Worm (Caenorhabditis elegans) whole organism, L4 larva: ENCODE measurements around the gene rfc-3.
A peak's percentile ranks its signal among the peaks of the same experiment; 100 is the strongest.

ENCODE experiments used
- F10B5.3 ChIP-seq: sonication (generic microtip); optimal IDR thresholded peaks from 2 replicates; lab custom pipeline; 2016; ENCODE audit warnings: mild to moderate bottlenecking, missing genetic modification characterization, missing compliant biosample characterization
- Y105C5A.15 ChIP-seq: fragments of 200-800 bp; sonication (Bioruptor generic); IDR thresholded peaks from 2 replicates; pipeline ENCODE4 v1.3.6; 2022; ENCODE audit warnings: missing genetic modification characterization, missing compliant biosample characterization
- Y48G9A.11 ChIP-seq: fragments of 200-800 bp; sonication (Bioruptor generic); IDR thresholded peaks from 2 replicates; pipeline ENCODE4 v1.3.6; 2022; ENCODE audit warnings: missing genetic modification reagents, missing genetic modification characterization, missing compliant biosample characterization
- ZK546.5 ChIP-seq, 2 experiments: sonication (generic microtip); optimal IDR thresholded peaks; 2 replicates each; lab custom pipeline; 2017; ENCODE audit warnings: missing biosample characterization in 2 of 2, missing genetic modification characterization in 2 of 2
- aha-1 ChIP-seq: fragments of 150-350 bp; peaks from one replicate; lab custom pipeline; 2014; ENCODE audit warnings: missing biosample characterization, missing genetic modification characterization
- aly-2 ChIP-seq: sonication (generic microtip); optimal IDR thresholded peaks from 2 replicates; lab custom pipeline; 2018; ENCODE audit warnings: missing biosample characterization, missing genetic modification characterization
- ama-1 ChIP-seq: fragments of 150-350 bp; optimal IDR thresholded peaks from 2 replicates; lab custom pipeline; 2014; ENCODE audit warnings: inconsistent platforms, mixed read lengths
- attf-4 ChIP-seq: sonication (generic microtip); optimal IDR thresholded peaks from 3 replicates; lab custom pipeline; 2017; ENCODE audit warnings: missing biosample characterization, missing genetic modification characterization
- ces-1 ChIP-seq: fragments of 150-350 bp; sonication (generic microtip); optimal IDR thresholded peaks from 4 replicates; lab custom pipeline; 2014; ENCODE audit warnings: missing biosample characterization, missing genetic modification reagents, missing genetic modification characterization
- cey-2 ChIP-seq: sonication (generic microtip); optimal IDR thresholded peaks from 3 replicates; lab custom pipeline; 2017; ENCODE audit warnings: missing genetic modification characterization, mild to moderate bottlenecking, missing compliant biosample characterization, antibody characterized with exemption, borderline replicate concordance; ENCODE audit not compliant: insufficient read depth
- daf-16 ChIP-seq, 3 experiments: sonication (generic microtip); optimal IDR thresholded peaks; 2 replicates each; lab custom pipeline; 2016 to 2017; ENCODE audit warnings: missing genetic modification characterization in 3 of 3, missing genetic modification reagents in 3 of 3, mild to moderate bottlenecking in 2 of 3, missing compliant biosample characterization in 2 of 3, missing biosample characterization in 1 of 3, moderate library complexity in 1 of 3
- daf-19 ChIP-seq: fragments of 200-800 bp; sonication (Bioruptor generic); conservative IDR thresholded peaks from 2 replicates; pipeline ENCODE4 v1.3.6; 2022; ENCODE audit warnings: missing genetic modification characterization, missing compliant biosample characterization
- daf-8 ChIP-seq: fragments of 200-800 bp; sonication (Bioruptor generic); IDR thresholded peaks from 2 replicates; pipeline ENCODE4 v1.3.6; 2022; ENCODE audit warnings: missing genetic modification characterization, missing compliant biosample characterization
- duxl-1 ChIP-seq: sonication (generic microtip); optimal IDR thresholded peaks from 2 replicates; lab custom pipeline; 2016; ENCODE audit warnings: mild to moderate bottlenecking, missing genetic modification characterization, moderate library complexity, missing compliant biosample characterization; ENCODE audit not compliant: poor library complexity
- dve-1 ChIP-seq: sonication (generic microtip); optimal IDR thresholded peaks from 2 replicates; lab custom pipeline; 2017; ENCODE audit warnings: antibody characterized with exemption, mild to moderate bottlenecking, missing genetic modification characterization, missing compliant biosample characterization; ENCODE audit not compliant: insufficient read depth
- fkh-10 ChIP-seq: fragments of 150-350 bp; optimal IDR thresholded peaks from 2 replicates; lab custom pipeline; 2014; ENCODE audit warnings: missing biosample characterization, missing genetic modification reagents, missing genetic modification characterization
- hlh-11 ChIP-seq: fragments of 200-800 bp; sonication (Bioruptor generic); optimal IDR thresholded peaks from 2 replicates; lab custom pipeline; 2018; ENCODE audit warnings: mild to moderate bottlenecking, missing genetic modification characterization, missing compliant biosample characterization
- hlh-30 ChIP-seq: sonication (generic microtip); optimal IDR thresholded peaks from 2 replicates; lab custom pipeline; 2017; ENCODE audit warnings: antibody characterized with exemption, mild to moderate bottlenecking, missing genetic modification characterization, missing compliant biosample characterization; ENCODE audit not compliant: insufficient read depth
- hmg-1.1 ChIP-seq: fragments of 200-800 bp; sonication (Bioruptor generic); IDR thresholded peaks from 2 replicates; pipeline ENCODE4 v1.3.6; 2022; ENCODE audit warnings: missing genetic modification reagents, missing genetic modification characterization, missing compliant biosample characterization
- lim-7 ChIP-seq: fragments of 200-800 bp; sonication (Bioruptor generic); IDR thresholded peaks from 2 replicates; pipeline ENCODE4 v1.3.6; 2022; ENCODE audit warnings: missing genetic modification characterization, missing compliant biosample characterization
- lin-38 ChIP-seq: fragments of 200-800 bp; sonication (Bioruptor generic); IDR thresholded peaks from 2 replicates; pipeline ENCODE4 v1.3.6; 2022; ENCODE audit warnings: missing genetic modification reagents, missing genetic modification characterization, missing compliant biosample characterization
- lir-3 ChIP-seq: sonication (generic microtip); optimal IDR thresholded peaks from 2 replicates; lab custom pipeline; 2016; ENCODE audit warnings: mild to moderate bottlenecking, missing genetic modification characterization, missing compliant biosample characterization
- madf-9 ChIP-seq: fragments of 200-800 bp; sonication (Bioruptor generic); conservative IDR thresholded peaks from 2 replicates; pipeline ENCODE4 v1.3.6; 2022; ENCODE audit warnings: missing genetic modification reagents, missing genetic modification characterization, missing compliant biosample characterization
- mdt-29 ChIP-seq: fragments of 200-800 bp; sonication (Bioruptor generic); IDR thresholded peaks from 2 replicates; pipeline ENCODE4 v1.3.6; 2022; ENCODE audit warnings: missing genetic modification reagents, missing genetic modification characterization, missing compliant biosample characterization
- nhr-10 ChIP-seq: fragments of 150-350 bp; optimal IDR thresholded peaks from 2 replicates; lab custom pipeline; 2014; ENCODE audit warnings: missing biosample characterization, missing genetic modification characterization
- nhr-11 ChIP-seq: fragments of 150-350 bp; optimal IDR thresholded peaks from 2 replicates; lab custom pipeline; 2014; ENCODE audit warnings: missing biosample characterization, missing genetic modification characterization
- nhr-28 ChIP-seq: fragments of 150-350 bp; optimal IDR thresholded peaks from 2 replicates; lab custom pipeline; 2014; ENCODE audit warnings: missing biosample characterization, missing genetic modification characterization
- nhr-41 ChIP-seq: fragments of 200-800 bp; sonication (Bioruptor generic); IDR thresholded peaks from 2 replicates; pipeline ENCODE4 v1.3.6; 2022; ENCODE audit warnings: missing genetic modification reagents, missing genetic modification characterization, missing compliant biosample characterization
- nhr-48 ChIP-seq: sonication (generic microtip); optimal IDR thresholded peaks from 2 replicates; lab custom pipeline; 2016; ENCODE audit warnings: mild to moderate bottlenecking, missing genetic modification characterization, missing compliant biosample characterization
- nhr-6 ChIP-seq: fragments of 150-350 bp; optimal IDR thresholded peaks from 2 replicates; lab custom pipeline; 2014; ENCODE audit warnings: missing biosample characterization, missing genetic modification characterization
- nhr-77 ChIP-seq: fragments of 150-350 bp; optimal IDR thresholded peaks from 2 replicates; lab custom pipeline; 2014; ENCODE audit warnings: missing biosample characterization, missing genetic modification characterization
- rbr-2 ChIP-seq: sonication (generic microtip); optimal IDR thresholded peaks from 2 replicates; lab custom pipeline; 2016; ENCODE audit warnings: missing genotype, missing genetic modification characterization, missing compliant biosample characterization
- set-16 ChIP-seq: fragments of 200-800 bp; sonication (Bioruptor generic); IDR thresholded peaks from 2 replicates; pipeline ENCODE4 v1.3.6; 2022; ENCODE audit warnings: missing genetic modification reagents, missing genetic modification characterization, missing compliant biosample characterization
- skn-1 ChIP-seq: fragments of 150-350 bp; optimal IDR thresholded peaks from 2 replicates; lab custom pipeline; 2014; ENCODE audit warnings: missing biosample characterization, missing genetic modification characterization
- snpc-4 ChIP-seq: fragments of 150-350 bp; optimal IDR thresholded peaks from 2 replicates; lab custom pipeline; 2014; ENCODE audit warnings: missing biosample characterization, missing genetic modification characterization
- unc-130 ChIP-seq: sonication (generic microtip); optimal IDR thresholded peaks from 2 replicates; lab custom pipeline; 2016; ENCODE audit warnings: missing genetic modification reagents, missing genetic modification characterization, missing compliant biosample characterization
- zag-1 ChIP-seq: fragments of 150-350 bp; optimal IDR thresholded peaks from 2 replicates; lab custom pipeline; 2014; ENCODE audit warnings: missing biosample characterization, missing genetic modification characterization
- zfp-2 ChIP-seq: sonication (generic microtip); optimal IDR thresholded peaks from 2 replicates; lab custom pipeline; 2016; ENCODE audit warnings: mild to moderate bottlenecking, missing genetic modification characterization, missing compliant biosample characterization
- zip-11 ChIP-seq: fragments of 200-800 bp; sonication (Bioruptor generic); IDR thresholded peaks from 2 replicates; pipeline ENCODE4 v1.3.6; 2022; ENCODE audit warnings: missing genetic modification characterization, missing compliant biosample characterization
- zip-2 ChIP-seq: fragments of 150-350 bp; optimal IDR thresholded peaks from 2 replicates; lab custom pipeline; 2014; ENCODE audit warnings: missing biosample characterization, missing genetic modification characterization
- ztf-7 ChIP-seq: fragments of 150-350 bp; optimal IDR thresholded peaks from 2 replicates; lab custom pipeline; 2014; ENCODE audit warnings: missing biosample characterization, missing genetic modification characterization

Gene rfc-3

ce11 chrIV:13098652-13099051 lies 3.1 kb downstream of the rfc-3 start, which contains the start of the genes dli-1, tin-9.2 and exos-4.1 (continued):
- no peak for TF ChIP-seq Y105C5A.15 (GFP tag; lab: Robert Waterston, UW)
- peak; percentile 34 for TF ChIP-seq fkh-10 (GFP tag; lab: Kevin White, UChicago)
- peak; percentile 33 for TF ChIP-seq duxl-1 (tag; lab: Kevin White, UChicago)
- peak; percentile 52 for TF ChIP-seq hlh-11 (tag; lab: Kevin White, UChicago)
- no peak; the same call in 1 of the 2 replicates for TF ChIP-seq daf-19 (GFP tag; lab: Robert Waterston, UW)
- TF ChIP-seq skn-1 (tag; lab: Kevin White, UChicago), result no peak
- no peak for TF ChIP-seq snpc-4 (tag; lab: Kevin White, UChicago)
- no peak for TF ChIP-seq ztf-7
- peak; percentile 44 for TF ChIP-seq dve-1 (tag; lab: Kevin White, UChicago)
- peak; percentile 42 for TF ChIP-seq nhr-6
- peak; percentile 3 for TF ChIP-seq ces-1
- TF ChIP-seq madf-9 (GFP tag; lab: Robert Waterston, UW), result no peak
- TF ChIP-seq nhr-11 (tag; lab: Kevin White, UChicago), result peak; percentile 7
- no peak for TF ChIP-seq nhr-10 (tag; lab: Kevin White, UChicago)
- TF ChIP-seq attf-4, result no peak
- TF ChIP-seq aha-1 (tag; lab: Kevin White, UChicago), result no peak
- TF ChIP-seq zip-2, result no peak
- no peak for TF ChIP-seq daf-16 (GFP tag; optimal IDR thresholded peaks at IDR 0.05; lab: Kevin White, UChicago)
- TF ChIP-seq daf-16 (tag; optimal IDR thresholded peaks at IDR 0.05; lab: Kevin White, UChicago), result peak; percentile 35
- TF ChIP-seq zip-11 (GFP tag; lab: Robert Waterston, UW), result no peak
- TF ChIP-seq unc-130 (GFP tag; lab: Kevin White, UChicago), result peak; percentile 28

- TF ChIP-seq lin-38, result 0 out of 2 replicates have a peak, but pooled peaks have one; percentile 39
- TF ChIP-seq mdt-29 (GFP tag; lab: Robert Waterston, UW), result no peak
These were observed 4.9 kb downstream of the rfc-3 start, which contains the start of gene fask-1 for ce11 chrIV:13100415-13100814. TSS of gene fask-1 (plus strand) at chrIV:13100715.

ce11 chrIV:13104900-13105299 lies 9.3 kb downstream of the rfc-3 start, which contains the start of gene rde-11:
TSS of gene rde-11 (plus strand) at chrIV:13105200.
- TF ChIP-seq nhr-10 (tag; lab: Kevin White, UChicago) (no peak), ztf-7 (no peak), attf-4 (no peak), hlh-30 (tag; lab: Kevin White, UChicago) (no peak)

- TF ChIP-seq nhr-48 (no peak), Y48G9A.11 (GFP tag; lab: Robert Waterston, UW) (no peak), aly-2 (tag; lab: Kevin White, UChicago) (no peak), nhr-41 (GFP tag; lab: Robert Waterston, UW) (no peak), cey-2 (tag; lab: Kevin White, UChicago) (no peak), attf-4 (no peak), set-16 (GFP tag; lab: Robert Waterston, UW) (no peak), ZK546.5 (tag; optimal IDR thresholded peaks at IDR 0.05; lab: Kevin White, UChicago) (no peak), lim-7 (no peak), hmg-1.1 (GFP tag; lab: Robert Waterston, UW) (no peak), daf-8 (GFP tag; lab: Robert Waterston, UW) (no peak), ama-1 (lab: Kevin White, UChicago) (no peak), zag-1 (tag; lab: Kevin White, UChicago) (no peak), rbr-2 (tag; lab: Kevin White, UChicago) (no peak), zfp-2 (no peak), aha-1 (tag; lab: Kevin White, UChicago) (no peak), nhr-77 (tag; lab: Kevin White, UChicago) (no peak), lir-3 (tag; lab: Kevin White, UChicago) (no peak), nhr-28 (tag; lab: Kevin White, UChicago) (no peak), F10B5.3 (tag; lab: Kevin White, UChicago) (no peak)
These were observed 11.8 kb downstream of the rfc-3 start, which contains the start of gene B0564.2 for ce11 chrIV:13107359-13107758. TSS of gene B0564.2 (plus strand) at chrIV:13107659.
